Worm (Caenorhabditis elegans) whole organism, L1 larva: ENCODE measurements around the gene sre-50.

Experiments used
- jun-1 ChIP-seq: fragments of 150-350 bp; optimal IDR thresholded peaks from 2 replicates; lab custom pipeline; 2014; ENCODE audit warnings: missing biosample characterization, missing genetic modification reagents, missing genetic modification characterization
- nhr-237 ChIP-seq: fragments of 150-350 bp; optimal IDR thresholded peaks from 2 replicates; lab custom pipeline; 2014; ENCODE audit warnings: missing biosample characterization, missing genetic modification characterization

ce11 chrII:12341566-12342223, 38.4 kb downstream of the sre-50 start:
- TF ChIP-seq jun-1 (tag; lab: Kevin White, UChicago) (no peak), nhr-237 (tag; lab: Kevin White, UChicago) (no peak)
